Fruit fly (Drosophila melanogaster): ENCODE results near the gene Mtr4.
A peak's percentile ranks its signal among the peaks of the same experiment; 100 is the strongest.

The Mtr4 gene

dm6 chr2L:15768097-15768496 lies 16.0 kb downstream of the Mtr4 start, which contains the start of gene wek (continued):
- TF ChIP-seq scrt (GFP tag; optimal IDR thresholded peaks at IDR 0.05) (peak; percentile 89), CG15011 (GFP tag; optimal IDR thresholded peaks at IDR 0.05) (no peak), sens-2 (GFP tag; IDR thresholded peaks at IDR 0.05) (no peak), Rfx (GFP tag; IDR thresholded peaks at IDR 0.05) (no peak), CG10267 (tag; optimal IDR thresholded peaks at IDR 0.05) (peak; percentile 49), Dll (GFP tag; IDR thresholded peaks at IDR 0.05; ENCODE audit: partially characterized antibody) (peak; percentile 83), CG17912 (GFP tag; optimal IDR thresholded peaks at IDR 0.05) (no peak), Bgb (GFP tag; IDR thresholded peaks at IDR 0.05; ENCODE audit: partially characterized antibody) (peak; percentile 74), CG16815 (GFP tag; optimal IDR thresholded peaks at IDR 0.05) (no peak), hb (GFP tag; IDR thresholded peaks at IDR 0.05; ENCODE audit: partially characterized antibody) (peak; percentile 46; the same call in 1 of the 3 replicates), BtbVII (GFP tag; optimal IDR thresholded peaks at IDR 0.05) (no peak), CG4328 (GFP tag; optimal IDR thresholded peaks at IDR 0.05) (no peak), CG31388 (GFP tag; optimal IDR thresholded peaks at IDR 0.05) (no peak)

- peak; percentile 70 for TF ChIP-seq CG16813 (GFP tag; IDR thresholded peaks at IDR 0.05; ENCODE audit: partially characterized antibody)
- peak; percentile 76 for TF ChIP-seq ato (GFP tag; IDR thresholded peaks at IDR 0.05; ENCODE audit: partially characterized antibody)
- TF ChIP-seq Optix (GFP tag; IDR thresholded peaks at IDR 0.05) = no peak
- no peak for TF ChIP-seq Oli (tag; optimal IDR thresholded peaks at IDR 0.05)
- no peak for TF ChIP-seq CG8944 (GFP tag; optimal IDR thresholded peaks at IDR 0.05)
- TF ChIP-seq Atf-2 (GFP tag; optimal IDR thresholded peaks at IDR 0.05) = no peak
- TF ChIP-seq pzg (GFP tag; optimal IDR thresholded peaks at IDR 0.05) = peak; percentile 65
- no peak for TF ChIP-seq emc (GFP tag; optimal IDR thresholded peaks at IDR 0.05)
- peak; percentile 86 for TF ChIP-seq CG6791 (GFP tag; IDR thresholded peaks at IDR 0.05; ENCODE audit: partially characterized antibody)
- peak; percentile 64 for TF ChIP-seq hbn (GFP tag; IDR thresholded peaks at IDR 0.05; ENCODE audit: partially characterized antibody)
- TF ChIP-seq ewg (GFP tag; optimal IDR thresholded peaks at IDR 0.05) = no peak
- TF ChIP-seq pita (GFP tag; optimal IDR thresholded peaks at IDR 0.05) = no peak
- no peak for TF ChIP-seq mam (GFP tag; optimal IDR thresholded peaks at IDR 0.05)
- peak; percentile 47; the same call in 1 of the 3 replicates for TF ChIP-seq zen2 (GFP tag; IDR thresholded peaks at IDR 0.05; ENCODE audit: partially characterized antibody)
- peak; percentile 71; the same call in 3 of the 4 replicates for TF ChIP-seq Dll (GFP tag; IDR thresholded peaks at IDR 0.05; ENCODE audit: partially characterized antibody)
- no peak for TF ChIP-seq CG10462 (GFP tag; optimal IDR thresholded peaks at IDR 0.05)
- TF ChIP-seq CG4854 (GFP tag; optimal IDR thresholded peaks at IDR 0.05) = peak; percentile 91
- no peak for TF ChIP-seq gce (GFP tag; IDR thresholded peaks at IDR 0.05)
- no peak for TF ChIP-seq hkb (optimal IDR thresholded peaks at IDR 0.05)
- TF ChIP-seq hkb (GFP tag; IDR thresholded peaks at IDR 0.05) = no peak
- TF ChIP-seq CG17829 (tag; optimal IDR thresholded peaks at IDR 0.05) = no peak
- TF ChIP-seq btn (GFP tag; optimal IDR thresholded peaks at IDR 0.05) = no peak
- TF ChIP-seq CG4404 (GFP tag; IDR thresholded peaks at IDR 0.05) = no peak
- 0 out of 3 replicates have a peak, but pooled peaks have one; percentile 16 for TF ChIP-seq CG2199 (GFP tag; IDR thresholded peaks at IDR 0.05)
- TF ChIP-seq HHEX (GFP tag; optimal IDR thresholded peaks at IDR 0.05) = no peak
- TF ChIP-seq Adf1 (GFP tag; IDR thresholded peaks at IDR 0.05) = no peak
- peak; percentile 47; the same call in 1 of the 3 replicates for TF ChIP-seq Doc3 (GFP tag; IDR thresholded peaks at IDR 0.05; ENCODE audit: partially characterized antibody)
- TF ChIP-seq Sin3A (optimal IDR thresholded peaks at IDR 0.05) = peak; percentile 39
- TF ChIP-seq org-1 (GFP tag; optimal IDR thresholded peaks at IDR 0.05) = no peak
- no peak for TF ChIP-seq Vsx1 (GFP tag; optimal IDR thresholded peaks at IDR 0.05)
- no peak for TF ChIP-seq fd64A (GFP tag; optimal IDR thresholded peaks at IDR 0.05)
- no peak for TF ChIP-seq CG1233 (GFP tag; optimal IDR thresholded peaks at IDR 0.05)
- TF ChIP-seq Mes4 (GFP tag; optimal IDR thresholded peaks at IDR 0.05) = no peak
- TF ChIP-seq CG17802 (tag; optimal IDR thresholded peaks at IDR 0.05) = no peak
- no peak for TF ChIP-seq sima (GFP tag; optimal IDR thresholded peaks at IDR 0.05)
- TF ChIP-seq kni (GFP tag; optimal IDR thresholded peaks at IDR 0.05) = no peak
- no peak for TF ChIP-seq lilli (GFP tag; optimal IDR thresholded peaks at IDR 0.05)
- TF ChIP-seq salm (tag; optimal IDR thresholded peaks at IDR 0.05) = no peak
Observed at dm6 chr2L:15770978-15771377, 18.9 kb downstream of the Mtr4 start, which contains the start of gene Ku80. TSS of gene Ku80 (minus strand) at chr2L:15771159.
